Worm (Caenorhabditis elegans) whole organism, L2 larva: ENCODE results near the gene irld-11.

Experiments used
- C34F6.9 ChIP-seq: fragments of 150-350 bp; optimal IDR thresholded peaks from 2 replicates; lab custom pipeline; 2014; ENCODE audit warnings: missing biosample characterization, missing genetic modification characterization
- F13H6.1 ChIP-seq: sonication (generic microtip); optimal IDR thresholded peaks from 2 replicates; lab custom pipeline; 2016; ENCODE audit warnings: missing genetic modification characterization, missing compliant biosample characterization
- R02D3.7 ChIP-seq: fragments of 150-350 bp; optimal IDR thresholded peaks from 2 replicates; lab custom pipeline; 2014; ENCODE audit warnings: missing biosample characterization, missing genetic modification characterization
- Y55F3AM.14 ChIP-seq: fragments of 200-800 bp; sonication (Bioruptor generic); optimal IDR thresholded peaks from 2 replicates; lab custom pipeline; 2018; ENCODE audit warnings: mild to moderate bottlenecking, missing genetic modification characterization, missing compliant biosample characterization
- ZK546.5 ChIP-seq: sonication (generic microtip); optimal IDR thresholded peaks from 2 replicates; lab custom pipeline; 2017; ENCODE audit warnings: missing biosample characterization, missing genetic modification characterization
- alr-1 ChIP-seq: fragments of 150-350 bp; optimal IDR thresholded peaks from 2 replicates; lab custom pipeline; 2014; ENCODE audit warnings: missing biosample characterization, missing genetic modification characterization
- aly-2 ChIP-seq: fragments of 150-350 bp; optimal IDR thresholded peaks from 2 replicates; lab custom pipeline; 2014; ENCODE audit warnings: missing biosample characterization, missing genetic modification characterization
- ama-1 ChIP-seq: fragments of 150-350 bp; optimal IDR thresholded peaks from 2 replicates; lab custom pipeline; 2018; ENCODE audit warnings: inconsistent platforms
- blmp-1 ChIP-seq: sonication (generic microtip); optimal IDR thresholded peaks from 2 replicates; lab custom pipeline; 2017; ENCODE audit warnings: missing genetic modification characterization, mild to moderate bottlenecking, missing compliant biosample characterization, antibody characterized with exemption, moderate library complexity; ENCODE audit not compliant: insufficient read depth
- ceh-16 ChIP-seq: fragments of 150-350 bp; optimal IDR thresholded peaks from 2 replicates; lab custom pipeline; 2014; ENCODE audit warnings: missing biosample characterization, missing genetic modification characterization
- ceh-82 ChIP-seq: fragments of 150-350 bp; optimal IDR thresholded peaks from 2 replicates; lab custom pipeline; 2014; ENCODE audit warnings: missing biosample characterization, missing genetic modification characterization
- crh-2 ChIP-seq: sonication (generic microtip); optimal IDR thresholded peaks from 2 replicates; lab custom pipeline; 2017; ENCODE audit warnings: missing biosample characterization, missing genetic modification characterization
- dmd-4 ChIP-seq: sonication (generic microtip); optimal IDR thresholded peaks from 2 replicates; lab custom pipeline; 2017; ENCODE audit warnings: missing biosample characterization, missing genetic modification characterization
- egl-27 ChIP-seq: sonication (generic microtip); optimal IDR thresholded peaks from 3 replicates; lab custom pipeline; 2017; ENCODE audit warnings: missing biosample characterization, missing genetic modification reagents, missing genetic modification characterization
- elt-1 ChIP-seq: fragments of 150-350 bp; optimal IDR thresholded peaks from 2 replicates; lab custom pipeline; 2014; ENCODE audit warnings: missing biosample characterization, missing genetic modification characterization
- elt-3 ChIP-seq: sonication (generic microtip); optimal IDR thresholded peaks from 2 replicates; lab custom pipeline; 2017; ENCODE audit warnings: missing biosample characterization, missing genetic modification characterization
- fos-1 ChIP-seq: fragments of 150-350 bp; optimal IDR thresholded peaks from 2 replicates; lab custom pipeline; 2014; ENCODE audit warnings: missing biosample characterization, missing genetic modification characterization
- gmeb-1 ChIP-seq: fragments of 150-350 bp; optimal IDR thresholded peaks from 2 replicates; lab custom pipeline; 2014; ENCODE audit warnings: missing biosample characterization, missing genetic modification characterization
- lin-11 ChIP-seq: fragments of 150-350 bp; sonication (generic microtip); optimal IDR thresholded peaks from 2 replicates; lab custom pipeline; 2014; ENCODE audit warnings: missing biosample characterization, missing genetic modification characterization, inconsistent platforms, mixed read lengths
- lin-13 ChIP-seq: fragments of 150-350 bp; optimal IDR thresholded peaks from 2 replicates; lab custom pipeline; 2014; ENCODE audit warnings: missing biosample characterization, missing genetic modification reagents, missing genetic modification characterization
- lin-39 ChIP-seq: fragments of 150-350 bp; optimal IDR thresholded peaks from 2 replicates; lab custom pipeline; 2014; ENCODE audit warnings: missing biosample characterization, missing genetic modification reagents, missing genetic modification characterization
- lsy-2 ChIP-seq, 2 experiments: fragments of 150-350 bp in 1 of 2; sonication (generic microtip) in 1 of 2; optimal IDR thresholded peaks; 2 replicates each; lab custom pipeline; 2014 to 2017; ENCODE audit warnings: missing biosample characterization in 2 of 2, missing genetic modification characterization in 2 of 2
- mab-5 ChIP-seq: fragments of 150-350 bp; optimal IDR thresholded peaks from 2 replicates; lab custom pipeline; 2014; ENCODE audit warnings: missing biosample characterization, missing genetic modification characterization
- mbf-1 ChIP-seq: sonication (generic microtip); optimal IDR thresholded peaks from 2 replicates; lab custom pipeline; 2017; ENCODE audit warnings: missing biosample characterization, missing genetic modification characterization
- mdl-1 ChIP-seq, 2 experiments: fragments of 150-350 bp in 1 of 2; sonication (generic microtip) in 1 of 2; optimal IDR thresholded peaks; 2 replicates each; lab custom pipeline; 2017; ENCODE audit warnings: missing biosample characterization in 2 of 2, missing genetic modification characterization in 2 of 2
- nhr-10 ChIP-seq: sonication (generic microtip); optimal IDR thresholded peaks from 2 replicates; lab custom pipeline; 2017; ENCODE audit warnings: missing biosample characterization, missing genetic modification characterization
- nhr-11 ChIP-seq: fragments of 150-350 bp; optimal IDR thresholded peaks from 2 replicates; lab custom pipeline; 2014; ENCODE audit warnings: missing biosample characterization, missing genetic modification characterization
- nhr-12 ChIP-seq: fragments of 150-350 bp; optimal IDR thresholded peaks from 2 replicates; lab custom pipeline; 2014; ENCODE audit warnings: missing biosample characterization, missing genetic modification characterization
- nhr-21 ChIP-seq: fragments of 150-350 bp; optimal IDR thresholded peaks from 2 replicates; lab custom pipeline; 2014; ENCODE audit warnings: missing biosample characterization, missing genetic modification characterization
- nhr-23 ChIP-seq: fragments of 150-350 bp; optimal IDR thresholded peaks from 2 replicates; lab custom pipeline; 2014; ENCODE audit warnings: missing biosample characterization, missing genetic modification reagents, missing genetic modification characterization
- nhr-237 ChIP-seq: fragments of 150-350 bp; optimal IDR thresholded peaks from 2 replicates; lab custom pipeline; 2014; ENCODE audit warnings: missing biosample characterization, missing genetic modification characterization
- nhr-25 ChIP-seq: fragments of 150-350 bp; sonication (generic microtip); optimal IDR thresholded peaks from 3 replicates; lab custom pipeline; 2014; ENCODE audit warnings: missing biosample characterization, missing genetic modification characterization
- nhr-6 ChIP-seq: fragments of 150-350 bp; optimal IDR thresholded peaks from 2 replicates; lab custom pipeline; 2014; ENCODE audit warnings: missing biosample characterization, missing genetic modification characterization
- nhr-77 ChIP-seq: fragments of 150-350 bp; optimal IDR thresholded peaks from 2 replicates; lab custom pipeline; 2014; ENCODE audit warnings: missing biosample characterization, missing genetic modification characterization
- peb-1 ChIP-seq: fragments of 150-350 bp; optimal IDR thresholded peaks from 2 replicates; lab custom pipeline; 2014; ENCODE audit warnings: missing biosample characterization, missing genetic modification characterization
- sem-4 ChIP-seq: fragments of 150-350 bp; optimal IDR thresholded peaks from 2 replicates; lab custom pipeline; 2014; ENCODE audit warnings: missing biosample characterization, missing genetic modification reagents, missing genetic modification characterization
- skn-1 ChIP-seq: sonication (generic microtip); optimal IDR thresholded peaks from 2 replicates; lab custom pipeline; 2017; ENCODE audit warnings: missing biosample characterization, missing genetic modification characterization
- sma-3 ChIP-seq: sonication (generic microtip); optimal IDR thresholded peaks from 2 replicates; lab custom pipeline; 2016; ENCODE audit warnings: missing genetic modification reagents, missing genetic modification characterization, missing compliant biosample characterization
- sma-9 ChIP-seq, 2 experiments: fragments of 150-350 bp in 1 of 2; sonication (generic microtip) in 1 of 2; optimal IDR thresholded peaks; 2 replicates each; lab custom pipeline; 2014 to 2016; ENCODE audit warnings: missing genetic modification characterization in 2 of 2, mild to moderate bottlenecking in 1 of 2, missing biosample characterization in 1 of 2, missing compliant biosample characterization in 1 of 2, missing genetic modification reagents in 1 of 2, moderate library complexity in 1 of 2
- snpc-4 ChIP-seq: fragments of 150-350 bp; optimal IDR thresholded peaks from 2 replicates; lab custom pipeline; 2014; ENCODE audit warnings: missing biosample characterization, missing genetic modification characterization
- unc-55 ChIP-seq: fragments of 150-350 bp; sonication (generic microtip); optimal IDR thresholded peaks from 3 replicates; lab custom pipeline; 2014; ENCODE audit warnings: missing biosample characterization, missing genetic modification reagents, missing genetic modification characterization
- unc-62 ChIP-seq: fragments of 150-350 bp; optimal IDR thresholded peaks from 2 replicates; lab custom pipeline; 2014; ENCODE audit warnings: missing biosample characterization, missing genetic modification reagents, missing genetic modification characterization
- zag-1 ChIP-seq: fragments of 150-350 bp; optimal IDR thresholded peaks from 2 replicates; lab custom pipeline; 2014; ENCODE audit warnings: missing biosample characterization, missing genetic modification characterization
- ztf-1 ChIP-seq: fragments of 200-800 bp; sonication (Bioruptor generic); conservative IDR thresholded peaks from 2 replicates; pipeline ENCODE4 v1.3.6; 2022; ENCODE audit warnings: missing genetic modification characterization, missing compliant biosample characterization
- ztf-11 ChIP-seq: sonication (generic microtip); optimal IDR thresholded peaks from 2 replicates; lab custom pipeline; 2017; ENCODE audit warnings: missing biosample characterization, missing genetic modification characterization
- ztf-4 ChIP-seq: fragments of 150-350 bp; optimal IDR thresholded peaks from 2 replicates; lab custom pipeline; 2014; ENCODE audit warnings: missing biosample characterization, missing genetic modification characterization

Gene irld-11

ce11 chrV:1624340-1624739 is 30.6 kb upstream of the irld-11 start, which contains the start of gene nhr-110:
nhr-110 (minus strand) TSS chrV:1624440.
- no peak for TF ChIP-seq nhr-10 (tag; lab: Kevin White, UChicago)
- no peak for TF ChIP-seq R02D3.7 (tag; lab: Kevin White, UChicago)
- TF ChIP-seq lin-11 (tag; lab: Kevin White, UChicago), result no peak
- no peak for TF ChIP-seq Y55F3AM.14 (GFP tag; lab: Kevin White, UChicago)
- TF ChIP-seq ceh-82 (tag; lab: Kevin White, UChicago), result no peak
- no peak for TF ChIP-seq ceh-16
- TF ChIP-seq sma-9 (GFP tag; optimal IDR thresholded peaks at IDR 0.05; lab: Kevin White, UChicago), result no peak
- TF ChIP-seq sma-9 (tag; optimal IDR thresholded peaks at IDR 0.05; lab: Kevin White, UChicago), result no peak
- no peak for TF ChIP-seq gmeb-1 (tag; lab: Kevin White, UChicago)
- no peak for TF ChIP-seq skn-1 (tag; lab: Kevin White, UChicago)
- no peak for TF ChIP-seq aly-2 (tag; lab: Kevin White, UChicago)
- TF ChIP-seq, all 48 proteins: peak for 0

- TF ChIP-seq lin-13 (no peak), nhr-12 (no peak), sma-9 (GFP tag; optimal IDR thresholded peaks at IDR 0.05; lab: Kevin White, UChicago) (no peak), sma-9 (tag; optimal IDR thresholded peaks at IDR 0.05; lab: Kevin White, UChicago) (no peak), peb-1 (tag; lab: Kevin White, UChicago) (no peak), ztf-11 (tag; lab: Kevin White, UChicago) (no peak), ZK546.5 (tag; lab: Kevin White, UChicago) (no peak), zag-1 (tag; lab: Kevin White, UChicago) (no peak), egl-27 (tag; lab: Kevin White, UChicago) (no peak), C34F6.9 (tag; lab: Kevin White, UChicago) (no peak), F13H6.1 (tag; lab: Kevin White, UChicago) (no peak), lin-39 (tag; lab: Kevin White, UChicago) (no peak), nhr-23 (tag; lab: Kevin White, UChicago) (no peak), ceh-82 (tag; lab: Kevin White, UChicago) (no peak), nhr-11 (tag; lab: Kevin White, UChicago) (no peak), nhr-21 (tag; lab: Kevin White, UChicago) (no peak), crh-2 (no peak), skn-1 (tag; lab: Kevin White, UChicago) (no peak), sem-4 (tag; lab: Kevin White, UChicago) (no peak), mbf-1 (tag; lab: Kevin White, UChicago) (no peak)
Measured at ce11 chrV:1626720-1627119, 28.2 kb upstream of the irld-11 start, which contains the start of gene nhr-237. nhr-237 (minus strand) TSS chrV:1626820.

DNA sequence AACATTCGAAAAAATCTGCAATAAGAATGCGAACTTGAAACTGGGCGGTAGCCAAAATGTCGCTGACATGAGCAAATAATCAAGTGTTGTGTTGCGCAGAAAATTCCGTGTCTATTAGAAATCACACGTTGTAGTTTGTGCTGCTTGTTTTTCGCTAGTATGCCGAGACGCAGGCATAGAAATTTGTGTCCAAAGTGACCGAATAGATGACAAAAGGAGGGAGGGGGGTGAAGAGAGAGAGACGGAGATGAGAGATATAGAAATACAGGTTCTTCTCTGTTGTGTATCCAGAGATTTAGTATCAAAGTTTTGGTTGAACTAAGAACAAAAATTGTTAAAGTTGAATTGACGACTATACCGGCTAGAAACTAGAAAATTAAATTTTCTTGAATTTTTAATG is 27.7 kb upstream of the irld-11 start:
- TF ChIP-seq skn-1 (tag; lab: Kevin White, UChicago) (no peak), nhr-11 (tag; lab: Kevin White, UChicago) (no peak), mbf-1 (tag; lab: Kevin White, UChicago) (no peak), ZK546.5 (tag; lab: Kevin White, UChicago) (no peak), lsy-2 (tag; optimal IDR thresholded peaks at IDR 0.05; lab: Kevin White, UChicago) (no peak), sma-9 (GFP tag; optimal IDR thresholded peaks at IDR 0.05; lab: Kevin White, UChicago) (peak; percentile 56), sma-9 (tag; optimal IDR thresholded peaks at IDR 0.05; lab: Kevin White, UChicago) (no peak), snpc-4 (no peak), nhr-25 (tag; lab: Kevin White, UChicago) (peak; percentile 69), blmp-1 (tag; lab: Kevin White, UChicago) (no peak), nhr-10 (tag; lab: Kevin White, UChicago) (no peak), crh-2 (peak; percentile 44), lin-13 (no peak), ztf-4 (tag; lab: Kevin White, UChicago) (no peak), zag-1 (tag; lab: Kevin White, UChicago) (no peak), alr-1 (tag; lab: Kevin White, UChicago) (no peak), gmeb-1 (tag; lab: Kevin White, UChicago) (no peak), ceh-82 (tag; lab: Kevin White, UChicago) (no peak), unc-62 (GFP tag; lab: Kevin White, UChicago) (no peak), dmd-4 (tag; lab: Kevin White, UChicago) (no peak), sem-4 (tag; lab: Kevin White, UChicago) (no peak), mab-5 (tag; lab: Kevin White, UChicago) (no peak), elt-1 (no peak), lin-39 (tag; lab: Kevin White, UChicago) (no peak), nhr-23 (tag; lab: Kevin White, UChicago) (no peak), elt-3 (tag; lab: Kevin White, UChicago) (no peak), unc-55 (GFP tag; lab: Kevin White, UChicago) (no peak), mdl-1 (tag; optimal IDR thresholded peaks at IDR 0.05; lab: Kevin White, UChicago) (no peak), nhr-237 (tag; lab: Kevin White, UChicago) (no peak), nhr-21 (tag; lab: Kevin White, UChicago) (no peak), ama-1 (lab: Kevin White, UChicago) (no peak), ceh-16 (no peak), Y55F3AM.14 (GFP tag; lab: Kevin White, UChicago) (no peak), nhr-12 (no peak), sma-3 (GFP tag; lab: Kevin White, UChicago) (peak; percentile 49), nhr-77 (tag; lab: Kevin White, UChicago) (no peak), lin-11 (tag; lab: Kevin White, UChicago) (no peak), F13H6.1 (tag; lab: Kevin White, UChicago) (peak; percentile 84), ztf-1 (GFP tag; lab: Robert Waterston, UW) (no peak), fos-1 (tag; lab: Kevin White, UChicago) (peak; percentile 35), peb-1 (tag; lab: Kevin White, UChicago) (no peak), nhr-6 (tag; lab: Kevin White, UChicago) (no peak)
